Worm (Caenorhabditis elegans) whole organism, early embryonic: ENCODE results near the gene R01H2.8.

Experiments used
- ama-1 ChIP-seq: fragments of 150-350 bp; optimal IDR thresholded peaks from 2 replicates; lab custom pipeline; 2014
- scrt-1 ChIP-seq: fragments of 200-800 bp; sonication (Bioruptor generic); IDR thresholded peaks from 2 replicates; pipeline ENCODE4 v1.3.6; 2022; ENCODE audit warnings: missing genetic modification characterization, missing compliant biosample characterization
- tbx-11 ChIP-seq: fragments of 200-800 bp; sonication (Bioruptor generic); IDR thresholded peaks from 2 replicates; pipeline ENCODE4 v1.3.6; 2022; ENCODE audit warnings: missing genetic modification characterization, missing compliant biosample characterization
- tra-4 ChIP-seq: sonication (generic microtip); optimal IDR thresholded peaks from 2 replicates; lab custom pipeline; 2017; ENCODE audit warnings: missing genetic modification characterization, missing compliant biosample characterization

DNA sequence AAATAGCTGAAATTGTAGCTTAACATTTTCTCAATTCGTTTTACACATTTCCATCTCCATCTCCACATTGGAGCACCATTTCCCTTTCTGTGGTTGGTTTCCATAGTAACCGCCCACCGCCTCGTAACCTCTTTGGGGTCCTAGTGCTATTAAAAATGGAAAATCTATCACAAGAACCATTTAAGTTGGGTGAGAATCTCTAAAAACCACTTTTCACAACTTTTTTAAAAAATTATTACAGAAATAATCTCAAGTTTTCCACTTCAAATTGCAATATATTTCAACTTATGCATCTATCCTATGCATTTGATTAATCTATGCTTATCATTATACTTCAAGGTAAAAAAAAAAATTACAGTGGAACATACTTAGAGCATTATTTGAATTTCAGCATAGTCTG, 1.1 kb downstream of the R01H2.8 start, which contains the start of gene tmem-17:
- TF ChIP-seq ama-1 = no peak
- TF ChIP-seq tra-4 = no peak
- no peak for TF ChIP-seq tbx-11
- no peak for TF ChIP-seq scrt-1 (GFP tag; lab: Robert Waterston, UW)
